Worm (Caenorhabditis elegans): ENCODE data around the gene gtap-2.

gtap-2 gene

ce11 chrIII:9808179-9808578 is at the start of gene gtap-2 (continued):
- TF ChIP-seq lir-3 (tag; optimal IDR thresholded peaks at IDR 0.05; ENCODE audit: poor library complexity) (peak; percentile 25), mef-2 (tag; optimal IDR thresholded peaks at IDR 0.05) (no peak), xbp-1 (tag; optimal IDR thresholded peaks at IDR 0.05) (no peak), ztf-11 (tag; optimal IDR thresholded peaks at IDR 0.05) (no peak), C34B4.2 (tag; optimal IDR thresholded peaks at IDR 0.05) (no peak), dsc-1 (tag; optimal IDR thresholded peaks at IDR 0.05) (peak; percentile 14), isw-1 (GFP tag; IDR thresholded peaks at IDR 0.05) (peak; percentile 18; the same call in 1 of the 2 replicates), nhr-76 (tag; optimal IDR thresholded peaks at IDR 0.05) (no peak), sup-37 (GFP tag; optimal IDR thresholded peaks at IDR 0.05) (no peak), swsn-7 (tag; optimal IDR thresholded peaks at IDR 0.05) (no peak), unc-30 (tag; optimal IDR thresholded peaks at IDR 0.05) (no peak), zip-4 (GFP tag; optimal IDR thresholded peaks at IDR 0.05) (no peak), lin-35 (GFP tag; optimal IDR thresholded peaks at IDR 0.05) (peak; percentile 8 to 29), mab-9 (GFP tag; IDR thresholded peaks at IDR 0.05) (no peak), mep-1 (tag; optimal IDR thresholded peaks at IDR 0.05) (no peak), ceh-82 (tag; optimal IDR thresholded peaks at IDR 0.05) (no peak), unc-98 (GFP tag; IDR thresholded peaks at IDR 0.05) (peak; percentile 38; the same call in 1 of the 2 replicates), jun-1 (tag; optimal IDR thresholded peaks at IDR 0.05) (no peak), elt-3 (tag; optimal IDR thresholded peaks at IDR 0.05) (no peak), grh-1 (GFP tag; IDR thresholded peaks at IDR 0.05) (no peak), fkh-8 (tag; optimal IDR thresholded peaks at IDR 0.05) (peak; percentile 47), ceh-88 (GFP tag; IDR thresholded peaks at IDR 0.05) (no peak)

- TF ChIP-seq egl-13 (tag; optimal IDR thresholded peaks at IDR 0.05) (no peak), dpl-1 (GFP tag; optimal IDR thresholded peaks at IDR 0.05) (no peak), hlh-4 (tag; optimal IDR thresholded peaks at IDR 0.05) (no peak), irx-1 (tag; optimal IDR thresholded peaks at IDR 0.05) (no peak), efl-3 (GFP tag; optimal IDR thresholded peaks at IDR 0.05) (no peak), pqm-1 (tag; optimal IDR thresholded peaks at IDR 0.05) (no peak), hpl-2 (GFP tag; optimal IDR thresholded peaks at IDR 0.05) (no peak), ceh-90 (tag; optimal IDR thresholded peaks at IDR 0.05) (no peak), aly-2 (tag; optimal IDR thresholded peaks at IDR 0.05) (no peak), hlh-17 (GFP tag; optimal IDR thresholded peaks at IDR 0.05; ENCODE audit: borderline replicate concordance) (no peak), F16B12.6 (tag; optimal IDR thresholded peaks at IDR 0.05) (no peak), efl-1 (optimal IDR thresholded peaks at IDR 0.05) (no peak), efl-1 (GFP tag; optimal IDR thresholded peaks at IDR 0.05 in 1 of 2) (no peak), aha-1 (tag; optimal IDR thresholded peaks at IDR 0.05) (no peak), unc-30 (tag; optimal IDR thresholded peaks at IDR 0.05) (no peak), egl-27 (tag; optimal IDR thresholded peaks at IDR 0.05) (no peak), unc-130 (tag; optimal IDR thresholded peaks at IDR 0.05) (no peak), tbx-2 (tag; optimal IDR thresholded peaks at IDR 0.05) (no peak), rnt-1 (tag; optimal IDR thresholded peaks at IDR 0.05) (no peak), ceh-8 (GFP tag; optimal IDR thresholded peaks at IDR 0.05) (no peak), ets-5 (GFP tag; IDR thresholded peaks at IDR 0.05) (no peak)
Observed at ce11 chrIII:9758848-9759247, 49.5 kb upstream of the gtap-2 start, which contains the start of gene rmd-1. Gene rmd-1 (plus strand): TSS chrIII:9759094.

- no peak for TF ChIP-seq pag-3 (tag; optimal IDR thresholded peaks at IDR 0.05; ENCODE audit: borderline replicate concordance, insufficient read depth)
- no peak for TF ChIP-seq tbx-2 (tag; optimal IDR thresholded peaks at IDR 0.05)
- no peak for TF ChIP-seq snu-23 (GFP tag; optimal IDR thresholded peaks at IDR 0.05)
- TF ChIP-seq sptf-1 (tag; optimal IDR thresholded peaks at IDR 0.05) = no peak
- no peak for TF ChIP-seq lin-39 (tag; optimal IDR thresholded peaks at IDR 0.05)
- TF ChIP-seq ceh-8 (GFP tag; optimal IDR thresholded peaks at IDR 0.05) = no peak
- no peak for TF ChIP-seq lin-15B (tag; optimal IDR thresholded peaks at IDR 0.05)
- TF ChIP-seq nhr-12 (tag; optimal IDR thresholded peaks at IDR 0.05) = no peak
- TF ChIP-seq C16A3.4 (tag; optimal IDR thresholded peaks at IDR 0.05) = no peak
- no peak for TF ChIP-seq efl-1 (optimal IDR thresholded peaks at IDR 0.05)
- no peak for TF ChIP-seq efl-1 (GFP tag; optimal IDR thresholded peaks at IDR 0.05 in 1 of 2)
- TF ChIP-seq sup-37 (GFP tag; optimal IDR thresholded peaks at IDR 0.05) = no peak
- no peak for TF ChIP-seq nhr-71 (tag; optimal IDR thresholded peaks at IDR 0.05)
- TF ChIP-seq jun-1 (tag; optimal IDR thresholded peaks at IDR 0.05) = no peak
- no peak for TF ChIP-seq vab-15 (tag; optimal IDR thresholded peaks at IDR 0.05)
- no peak for TF ChIP-seq ama-1 (optimal IDR thresholded peaks at IDR 0.05)
- TF ChIP-seq efl-3 (GFP tag; optimal IDR thresholded peaks at IDR 0.05) = no peak
- no peak for TF ChIP-seq mep-1 (tag; optimal IDR thresholded peaks at IDR 0.05)
- TF ChIP-seq swsn-7 (tag; optimal IDR thresholded peaks at IDR 0.05) = no peak
Observed at ce11 chrIII:9760184-9760583, 48.2 kb upstream of the gtap-2 start.

Measured in whole organism, L1 larva.